Worm (Caenorhabditis elegans): ENCODE results near the gene rsef-1.
A peak's percentile ranks its signal among the peaks of the same experiment; 100 is the strongest.

Gene rsef-1

DNA sequence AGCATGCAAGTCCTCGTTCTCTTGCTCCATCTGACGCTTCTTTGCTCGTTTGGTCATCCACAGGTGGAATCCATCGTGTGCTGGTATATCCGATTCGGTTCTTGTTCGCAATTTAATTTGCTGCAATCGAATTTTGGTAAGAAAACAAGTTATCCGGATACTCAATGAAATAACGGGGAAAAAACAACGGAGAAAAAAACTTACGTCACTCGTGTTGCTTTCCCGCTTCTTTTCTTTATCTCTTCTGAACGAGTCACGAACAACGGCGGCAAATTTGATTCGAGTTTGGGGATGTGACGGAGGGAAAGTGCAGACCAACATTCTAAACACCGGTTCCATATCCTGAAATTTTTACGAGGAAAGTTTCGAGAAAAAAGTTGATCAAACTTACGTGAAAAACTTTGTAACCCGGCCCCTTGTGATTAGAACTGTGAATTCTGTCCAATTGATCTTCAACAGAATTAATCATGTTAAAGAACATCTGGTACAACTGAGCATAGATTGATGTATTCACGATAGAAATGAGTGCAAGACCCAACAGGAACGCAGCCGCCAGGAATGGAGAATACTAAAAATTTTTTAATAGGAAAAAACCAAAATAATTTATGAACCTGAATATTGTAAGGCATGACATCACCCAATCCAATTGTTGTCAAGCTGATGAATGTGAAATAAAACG is 7.7 kb downstream of the rsef-1 start:
- peak; percentile 26 for TF ChIP-seq ces-1 (GFP tag; optimal IDR thresholded peaks at IDR 0.05)
- no peak for TF ChIP-seq unc-62 (GFP tag; optimal IDR thresholded peaks at IDR 0.05)

DNA sequence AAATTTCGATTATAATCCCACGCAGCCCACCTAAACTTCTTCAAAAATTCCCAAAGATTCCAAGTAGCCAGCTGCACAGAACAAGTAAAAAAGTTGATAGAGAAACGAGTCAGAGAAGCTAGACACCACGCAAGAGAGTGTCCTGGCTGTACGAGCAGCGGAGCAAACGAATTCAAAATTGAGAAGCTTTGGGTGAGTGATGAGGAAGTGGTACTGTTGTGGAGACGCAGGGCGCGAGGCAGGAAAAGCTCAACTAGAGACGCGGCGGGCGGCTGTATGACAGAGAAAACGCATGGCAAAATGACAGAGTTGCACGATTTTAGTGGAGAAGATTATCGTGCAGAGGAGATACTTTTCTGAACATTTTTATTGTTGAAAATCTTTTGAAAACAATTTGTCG is 10.0 kb downstream of the rsef-1 start:
- TF ChIP-seq drap-1 (GFP tag; optimal IDR thresholded peaks at IDR 0.05) (no peak), ces-1 (GFP tag; optimal IDR thresholded peaks at IDR 0.05) (peak; percentile 85), unc-62 (GFP tag; optimal IDR thresholded peaks at IDR 0.05) (peak; percentile 36)

- TF ChIP-seq pha-4 (tag; optimal IDR thresholded peaks at IDR 0.05) (no peak), nhr-12 (tag; optimal IDR thresholded peaks at IDR 0.05) (no peak), ceh-39 (tag; optimal IDR thresholded peaks at IDR 0.05) (no peak), mep-1 (tag; optimal IDR thresholded peaks at IDR 0.05) (no peak)
Observed at ce11 chrX:3048696-3049095, 10.5 kb downstream of the rsef-1 start.

ce11 chrX:3047224-3047623 is 12.0 kb downstream of the rsef-1 start:
- no peak for TF ChIP-seq drap-1 (GFP tag; optimal IDR thresholded peaks at IDR 0.05)
- TF ChIP-seq ces-1 (GFP tag; optimal IDR thresholded peaks at IDR 0.05), result no peak
- TF ChIP-seq ceh-43 (GFP tag; optimal IDR thresholded peaks at IDR 0.05), result no peak
- TF ChIP-seq hlh-1 (tag; optimal IDR thresholded peaks at IDR 0.05), result no peak
- no peak for TF ChIP-seq mab-5 (tag; optimal IDR thresholded peaks at IDR 0.05)
- no peak for TF ChIP-seq mep-1 (tag; optimal IDR thresholded peaks at IDR 0.05)
- no peak for TF ChIP-seq elt-1 (tag; optimal IDR thresholded peaks at IDR 0.05; ENCODE audit: borderline replicate concordance, insufficient read depth)
- no peak for TF ChIP-seq lin-13 (tag; optimal IDR thresholded peaks at IDR 0.05)
- TF ChIP-seq M03D4.4 (tag; optimal IDR thresholded peaks at IDR 0.05), result no peak
- TF ChIP-seq ceh-39 (tag; optimal IDR thresholded peaks at IDR 0.05), result no peak
- TF ChIP-seq elt-3 (tag; optimal IDR thresholded peaks at IDR 0.05), result no peak
- TF ChIP-seq sptf-1 (tag; optimal IDR thresholded peaks at IDR 0.05), result no peak
- TF ChIP-seq nhr-12 (tag; optimal IDR thresholded peaks at IDR 0.05), result no peak
- TF ChIP-seq cnd-1 (tag; optimal IDR thresholded peaks at IDR 0.05), result no peak
- TF ChIP-seq nhr-237 (tag; optimal IDR thresholded peaks at IDR 0.05), result no peak

ce11 chrX:3045466-3045865 is 13.7 kb downstream of the rsef-1 start, which contains the start of gene cnnm-3:
Gene cnnm-3 (minus strand): TSS chrX:3045847.
- TF ChIP-seq tbx-8 (GFP tag; optimal IDR thresholded peaks at IDR 0.05) (no peak), unc-62 (GFP tag; optimal IDR thresholded peaks at IDR 0.05) (no peak), nhr-2 (tag; optimal IDR thresholded peaks at IDR 0.05) (no peak), ham-2 (GFP tag; optimal IDR thresholded peaks at IDR 0.05) (no peak), lsy-2 (tag; optimal IDR thresholded peaks at IDR 0.05) (no peak), cnd-1 (tag; optimal IDR thresholded peaks at IDR 0.05) (no peak), lin-13 (tag; optimal IDR thresholded peaks at IDR 0.05) (no peak), sem-2 (GFP tag; optimal IDR thresholded peaks at IDR 0.05) (no peak), ztf-11 (tag; optimal IDR thresholded peaks at IDR 0.05) (no peak), pha-4 (tag; optimal IDR thresholded peaks at IDR 0.05) (no peak)

DNA sequence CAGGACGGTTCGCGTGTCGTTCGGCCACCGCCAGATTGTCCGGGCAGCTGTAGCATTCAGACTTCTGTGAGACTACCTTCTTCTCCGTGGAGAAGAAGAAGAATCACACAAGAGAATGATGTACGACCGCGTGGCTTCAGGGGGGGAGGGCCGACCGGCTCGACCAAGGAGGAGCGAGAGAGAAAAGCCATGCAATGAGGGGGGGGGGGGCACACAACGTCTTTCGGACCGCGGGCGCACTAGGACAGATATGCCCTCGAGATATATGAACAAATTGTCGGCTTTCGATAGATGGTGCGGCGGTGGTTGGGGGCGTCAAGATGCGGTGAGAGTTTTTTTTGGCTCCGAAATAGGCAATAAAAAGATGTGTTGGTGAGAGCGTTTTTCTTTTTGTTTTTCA is 18.6 kb downstream of the rsef-1 start:
- peak; percentile 3 for TF ChIP-seq unc-120 (tag; optimal IDR thresholded peaks at IDR 0.05; ENCODE audit: poor library complexity, severe bottlenecking)
- TF ChIP-seq sptf-1 (tag; optimal IDR thresholded peaks at IDR 0.05), result peak; percentile 43
- no peak for TF ChIP-seq ztf-11 (tag; optimal IDR thresholded peaks at IDR 0.05)

- TF ChIP-seq hlh-1 (tag; optimal IDR thresholded peaks at IDR 0.05) (no peak), ces-1 (GFP tag; optimal IDR thresholded peaks at IDR 0.05) (peak; percentile 93)
Observed at ce11 chrX:3040021-3040420, 19.2 kb downstream of the rsef-1 start.

ce11 chrX:3035972-3036379 is 23.2 kb downstream of the rsef-1 start:
- TF ChIP-seq ces-1 (GFP tag; optimal IDR thresholded peaks at IDR 0.05) (peak; percentile 88), lin-13 (tag; optimal IDR thresholded peaks at IDR 0.05) (peak; percentile 69), pha-4 (tag; optimal IDR thresholded peaks at IDR 0.05) (peak; percentile 60), sptf-1 (tag; optimal IDR thresholded peaks at IDR 0.05) (peak; percentile 97), mep-1 (tag; optimal IDR thresholded peaks at IDR 0.05) (peak; percentile 88), hlh-1 (tag; optimal IDR thresholded peaks at IDR 0.05) (peak; percentile 57), snpc-4 (tag; optimal IDR thresholded peaks at IDR 0.05) (no peak), tbx-8 (GFP tag; optimal IDR thresholded peaks at IDR 0.05) (peak; percentile 81), zip-8 (tag; optimal IDR thresholded peaks at IDR 0.05) (no peak), M03D4.4 (tag; optimal IDR thresholded peaks at IDR 0.05) (peak; percentile 93), nhr-237 (tag; optimal IDR thresholded peaks at IDR 0.05) (peak; percentile 84), drap-1 (GFP tag; optimal IDR thresholded peaks at IDR 0.05) (peak; percentile 96), elt-1 (tag; optimal IDR thresholded peaks at IDR 0.05; ENCODE audit: borderline replicate concordance, insufficient read depth) (peak; percentile 3), elt-3 (tag; optimal IDR thresholded peaks at IDR 0.05) (peak; percentile 49), nhr-12 (tag; optimal IDR thresholded peaks at IDR 0.05) (no peak), mls-2 (tag; optimal IDR thresholded peaks at IDR 0.05) (peak; percentile 97), ceh-83 (GFP tag; optimal IDR thresholded peaks at IDR 0.05) (peak; percentile 94), flh-1 (GFP tag; optimal IDR thresholded peaks at IDR 0.05) (peak; percentile 88), mab-5 (tag; optimal IDR thresholded peaks at IDR 0.05) (peak; percentile 27), lin-32 (GFP tag; optimal IDR thresholded peaks at IDR 0.05) (peak; percentile 84), ham-2 (GFP tag; optimal IDR thresholded peaks at IDR 0.05) (peak; percentile 89), unc-62 (GFP tag; optimal IDR thresholded peaks at IDR 0.05) (peak; percentile 72), nhr-28 (tag; optimal IDR thresholded peaks at IDR 0.05) (peak; percentile 70), bed-3 (GFP tag; optimal IDR thresholded peaks at IDR 0.05) (peak; percentile 90)

Measured in whole organism, mixed stage, embryonic.